Fruit fly (Drosophila melanogaster): Measurements from ENCODE around the gene gudu.

gudu gene

dm6 chr2L:7395813-7396212 is 7.5 kb downstream of the gudu start (continued):
- TF ChIP-seq CG18262 (tag; optimal IDR thresholded peaks at IDR 0.05) = peak; percentile 62
- no peak for TF ChIP-seq shn (GFP tag; optimal IDR thresholded peaks at IDR 0.05)
- peak; percentile 11 for TF ChIP-seq CG14710 (tag; optimal IDR thresholded peaks at IDR 0.05)
- TF ChIP-seq CG7556 (GFP tag; optimal IDR thresholded peaks at IDR 0.05) = peak; percentile 73
- peak; percentile 72 for TF ChIP-seq ttk (GFP tag; IDR thresholded peaks at IDR 0.05)
- peak; percentile 20 for TF ChIP-seq HHEX (GFP tag; optimal IDR thresholded peaks at IDR 0.05)
- TF ChIP-seq pum (GFP tag; optimal IDR thresholded peaks at IDR 0.05) = no peak
- TF ChIP-seq D (optimal IDR thresholded peaks at IDR 0.05) = no peak
- peak; percentile 23 for TF ChIP-seq D (GFP tag; optimal IDR thresholded peaks at IDR 0.05)
- TF ChIP-seq CG10147 (GFP tag; optimal IDR thresholded peaks at IDR 0.05) = peak; percentile 60
- no peak for TF ChIP-seq sd (tag; optimal IDR thresholded peaks at IDR 0.05)
- TF ChIP-seq h (optimal IDR thresholded peaks at IDR 0.05) = no peak
- no peak for TF ChIP-seq Dip3 (GFP tag; optimal IDR thresholded peaks at IDR 0.05)
- TF ChIP-seq CG17328 (GFP tag; IDR thresholded peaks at IDR 0.05) = peak; percentile 31; the same call in 1 of the 2 replicates
- peak; percentile 79 for TF ChIP-seq CG2678 (tag; optimal IDR thresholded peaks at IDR 0.05)
- TF ChIP-seq rib (GFP tag; IDR thresholded peaks at IDR 0.05) = peak; percentile 12; the same call in 1 of the 2 replicates
- no peak for TF ChIP-seq pan (optimal IDR thresholded peaks at IDR 0.05)
- peak in 1 of 2 experiments; percentile 53 for TF ChIP-seq pan (GFP tag; optimal IDR thresholded peaks at IDR 0.05 in 1 of 2, IDR thresholded peaks at IDR 0.05 in 1 of 2)
- peak; percentile 40; the same call in 1 of the 3 replicates for TF ChIP-seq Mrtf (GFP tag; IDR thresholded peaks at IDR 0.05)
- no peak for TF ChIP-seq CG16863 (GFP tag; optimal IDR thresholded peaks at IDR 0.05)
- no peak for TF ChIP-seq ERR (GFP tag; optimal IDR thresholded peaks at IDR 0.05)
- peak; percentile 78 for TF ChIP-seq CG15269 (tag; optimal IDR thresholded peaks at IDR 0.05)
- TF ChIP-seq ken (GFP tag; IDR thresholded peaks at IDR 0.05) = peak; percentile 9; the same call in 1 of the 3 replicates
- TF ChIP-seq CG17359 (tag; optimal IDR thresholded peaks at IDR 0.05) = peak; percentile 68
- peak; percentile 30; the same call in 1 of the 2 replicates for TF ChIP-seq CG14667 (GFP tag; IDR thresholded peaks at IDR 0.05)
- peak; percentile 37 for TF ChIP-seq CG9437 (GFP tag; optimal IDR thresholded peaks at IDR 0.05)
- TF ChIP-seq CG31224 (GFP tag; IDR thresholded peaks at IDR 0.05) = 0 out of 2 replicates have a peak, but pooled peaks have one; percentile 36
- TF ChIP-seq CG9817 (tag; optimal IDR thresholded peaks at IDR 0.05) = peak; percentile 54
- peak; percentile 68 for TF ChIP-seq lmd (GFP tag; IDR thresholded peaks at IDR 0.05)
- no peak for TF ChIP-seq her (GFP tag; optimal IDR thresholded peaks at IDR 0.05)
- TF ChIP-seq CG18476 (GFP tag; optimal IDR thresholded peaks at IDR 0.05) = peak; percentile 14
- TF ChIP-seq gro (GFP tag; optimal IDR thresholded peaks at IDR 0.05) = no peak
- TF ChIP-seq CG13424 (tag; optimal IDR thresholded peaks at IDR 0.05) = peak; percentile 76
- TF ChIP-seq CG6683 (GFP tag; optimal IDR thresholded peaks at IDR 0.05) = peak; percentile 11
- TF ChIP-seq tin (GFP tag; optimal IDR thresholded peaks at IDR 0.05) = peak; percentile 37
- peak; percentile 34 for TF ChIP-seq fd96Cb (tag; optimal IDR thresholded peaks at IDR 0.05)
- 0 out of 2 replicates have a peak, but pooled peaks have one; percentile 22 for TF ChIP-seq CG11247 (GFP tag; IDR thresholded peaks at IDR 0.05)
- peak; percentile 34 for TF ChIP-seq Dek (tag; optimal IDR thresholded peaks at IDR 0.05)
- TF ChIP-seq CG3407 (GFP tag; optimal IDR thresholded peaks at IDR 0.05) = peak; percentile 4
- TF ChIP-seq grau (tag; optimal IDR thresholded peaks at IDR 0.05) = peak; percentile 78
- TF ChIP-seq CG13894 (tag; optimal IDR thresholded peaks at IDR 0.05) = no peak
- 0 out of 3 replicates have a peak, but pooled peaks have one; percentile 25 for TF ChIP-seq zfh1 (GFP tag; IDR thresholded peaks at IDR 0.05)
- peak; percentile 38 for TF ChIP-seq org-1 (GFP tag; optimal IDR thresholded peaks at IDR 0.05)
- TF ChIP-seq CG6689 (GFP tag; IDR thresholded peaks at IDR 0.05) = peak; percentile 56
- TF ChIP-seq CoRest (tag; optimal IDR thresholded peaks at IDR 0.05) = peak; percentile 75
- TF ChIP-seq Ada2b (GFP tag; IDR thresholded peaks at IDR 0.05) = peak; percentile 65
- peak in 1 of 2 experiments; percentile 70 for TF ChIP-seq Eip74EF (GFP tag; optimal IDR thresholded peaks at IDR 0.05)
- TF ChIP-seq Abd-B (GFP tag; optimal IDR thresholded peaks at IDR 0.05) = peak; percentile 44
- TF ChIP-seq unpg (GFP tag; optimal IDR thresholded peaks at IDR 0.05) = peak; percentile 81
- TF ChIP-seq CG4820 (GFP tag; optimal IDR thresholded peaks at IDR 0.05) = peak; percentile 20
- TF ChIP-seq H15 (GFP tag; IDR thresholded peaks at IDR 0.05) = 0 out of 3 replicates have a peak, but pooled peaks have one; percentile 10

Data from whole organism, embryonic.